Worm (Caenorhabditis elegans) whole organism, L1 larva: ENCODE results near the gene Y1A5A.1.

Source experiments
- C34B4.2 ChIP-seq: sonication (generic microtip); optimal IDR thresholded peaks from 2 replicates; lab custom pipeline; 2017; ENCODE audit warnings: mild to moderate bottlenecking, missing genetic modification characterization, missing compliant biosample characterization
- F16B12.6 ChIP-seq: fragments of 150-350 bp; optimal IDR thresholded peaks from 2 replicates; lab custom pipeline; 2014; ENCODE audit warnings: missing biosample characterization, missing genetic modification characterization
- Y116A8C.19 ChIP-seq: sonication (generic microtip); optimal IDR thresholded peaks from 2 replicates; lab custom pipeline; 2016; ENCODE audit warnings: missing compliant biosample characterization, missing genetic modification characterization, borderline replicate concordance
- aha-1 ChIP-seq: fragments of 150-350 bp; optimal IDR thresholded peaks from 2 replicates; lab custom pipeline; 2014; ENCODE audit warnings: missing biosample characterization, missing genetic modification characterization
- alr-1 ChIP-seq: fragments of 200-800 bp; sonication (Bioruptor generic); optimal IDR thresholded peaks from 2 replicates; lab custom pipeline; 2018; ENCODE audit warnings: borderline replicate concordance, mild to moderate bottlenecking, missing genetic modification characterization, missing compliant biosample characterization
- aly-2 ChIP-seq: fragments of 150-350 bp; optimal IDR thresholded peaks from 2 replicates; lab custom pipeline; 2014; ENCODE audit warnings: missing biosample characterization, missing genetic modification characterization
- ama-1 ChIP-seq: fragments of 150-350 bp; optimal IDR thresholded peaks from 2 replicates; lab custom pipeline; 2014
- ceh-63 ChIP-seq: fragments of 200-800 bp; sonication (Bioruptor generic); optimal IDR thresholded peaks from 2 replicates; lab custom pipeline; 2018; ENCODE audit warnings: mild to moderate bottlenecking, missing genetic modification characterization, missing compliant biosample characterization
- ceh-82 ChIP-seq, 3 experiments: fragments of 150-350 bp in 1 of 3; sonication (generic microtip) in 2 of 3; optimal IDR thresholded peaks; 2 replicates each; lab custom pipeline; 2014 to 2017; ENCODE audit warnings: missing biosample characterization in 3 of 3, missing genetic modification characterization in 3 of 3
- dpl-1 ChIP-seq, 3 experiments: fragments of 150-350 bp in 2 of 3; sonication (generic microtip) in 1 of 3; optimal IDR thresholded peaks; 2 replicates each; lab custom pipeline; 2014 to 2017; ENCODE audit warnings: missing biosample characterization in 3 of 3, missing genetic modification characterization in 3 of 3, missing genetic modification reagents in 3 of 3
- egl-27 ChIP-seq, 2 experiments: fragments of 150-350 bp in 1 of 2; sonication (generic microtip); optimal IDR thresholded peaks; 3 replicates each; lab custom pipeline; 2017 to 2018; ENCODE audit warnings: missing biosample characterization in 2 of 2, missing genetic modification characterization in 2 of 2, missing genetic modification reagents in 2 of 2
- elt-3 ChIP-seq, 6 experiments: fragments of 150-350 bp in 1 of 6; sonication (generic microtip); optimal IDR thresholded peaks; 2 replicates each; lab custom pipeline; 2017 to 2018; ENCODE audit warnings: missing biosample characterization in 6 of 6, missing genetic modification characterization in 6 of 6, inconsistent platforms in 1 of 6
- ets-5 ChIP-seq: fragments of 200-800 bp; sonication (Bioruptor generic); IDR thresholded peaks from 2 replicates; pipeline ENCODE4 v1.3.6; 2022; ENCODE audit warnings: missing genetic modification characterization, missing compliant biosample characterization
- fkh-10 ChIP-seq: sonication (generic microtip); optimal IDR thresholded peaks from 2 replicates; lab custom pipeline; 2017; ENCODE audit warnings: missing biosample characterization, missing genetic modification reagents, missing genetic modification characterization
- fkh-8 ChIP-seq: sonication (generic microtip); optimal IDR thresholded peaks from 2 replicates; lab custom pipeline; 2016; ENCODE audit warnings: mild to moderate bottlenecking, missing genetic modification characterization, missing compliant biosample characterization
- fos-1 ChIP-seq: fragments of 150-350 bp; optimal IDR thresholded peaks from 2 replicates; lab custom pipeline; 2014; ENCODE audit warnings: missing biosample characterization, missing genetic modification characterization
- grh-1 ChIP-seq: fragments of 200-800 bp; sonication (Bioruptor generic); IDR thresholded peaks from 2 replicates; pipeline ENCODE4 v1.3.6; 2022; ENCODE audit warnings: missing genetic modification reagents, missing genetic modification characterization, missing compliant biosample characterization
- hlh-17 ChIP-seq: fragments of 200-800 bp; sonication (Bioruptor generic); optimal IDR thresholded peaks from 2 replicates; lab custom pipeline; 2018; ENCODE audit warnings: missing genetic modification characterization, mild to moderate bottlenecking, missing compliant biosample characterization, moderate library complexity, borderline replicate concordance
- hlh-4 ChIP-seq: sonication (generic microtip); optimal IDR thresholded peaks from 2 replicates; lab custom pipeline; 2016; ENCODE audit warnings: mild to moderate bottlenecking, missing genetic modification characterization, missing compliant biosample characterization
- isw-1 ChIP-seq: fragments of 200-800 bp; sonication (Bioruptor generic); IDR thresholded peaks from 2 replicates; pipeline ENCODE4 v1.3.6; 2022; ENCODE audit warnings: missing genetic modification characterization, missing compliant biosample characterization
- jun-1 ChIP-seq: fragments of 150-350 bp; optimal IDR thresholded peaks from 2 replicates; lab custom pipeline; 2014; ENCODE audit warnings: missing biosample characterization, missing genetic modification reagents, missing genetic modification characterization
- lin-14 ChIP-seq: fragments of 200-800 bp; sonication (Bioruptor generic); optimal IDR thresholded peaks from 2 replicates; lab custom pipeline; 2018; ENCODE audit warnings: mild to moderate bottlenecking, missing genetic modification characterization, moderate library complexity, missing compliant biosample characterization
- lin-35 ChIP-seq, 2 experiments: fragments of 150-350 bp; optimal IDR thresholded peaks; 2 replicates each; lab custom pipeline; 2014; ENCODE audit warnings: missing biosample characterization in 2 of 2, missing genetic modification characterization in 2 of 2, missing genetic modification reagents in 2 of 2
- lin-39 ChIP-seq: fragments of 150-350 bp; optimal IDR thresholded peaks from 2 replicates; lab custom pipeline; 2014; ENCODE audit warnings: missing biosample characterization, missing genetic modification reagents, missing genetic modification characterization
- lsy-2 ChIP-seq, 2 experiments: fragments of 150-350 bp; optimal IDR thresholded peaks; 2 replicates each; lab custom pipeline; 2014; ENCODE audit warnings: missing biosample characterization in 2 of 2, missing genetic modification characterization in 2 of 2
- mab-9 ChIP-seq: fragments of 200-800 bp; sonication (Bioruptor generic); IDR thresholded peaks from 2 replicates; pipeline ENCODE4 v1.3.6; 2022; ENCODE audit warnings: missing genetic modification reagents, missing genetic modification characterization, missing compliant biosample characterization
- mdl-1 ChIP-seq, 2 experiments: fragments of 150-350 bp; optimal IDR thresholded peaks; 2 replicates each; lab custom pipeline; 2014 to 2017; ENCODE audit warnings: missing biosample characterization in 2 of 2, missing genetic modification characterization in 2 of 2, inconsistent platforms in 1 of 2
- mef-2 ChIP-seq: fragments of 150-350 bp; optimal IDR thresholded peaks from 2 replicates; lab custom pipeline; 2014; ENCODE audit warnings: missing biosample characterization, missing genetic modification characterization
- mep-1 ChIP-seq: fragments of 150-350 bp; optimal IDR thresholded peaks from 2 replicates; lab custom pipeline; 2014; ENCODE audit warnings: missing biosample characterization, missing genetic modification characterization
- nhr-11 ChIP-seq: fragments of 150-350 bp; optimal IDR thresholded peaks from 2 replicates; lab custom pipeline; 2014; ENCODE audit warnings: missing biosample characterization, missing genetic modification characterization
- nhr-12 ChIP-seq: sonication (generic microtip); optimal IDR thresholded peaks from 2 replicates; lab custom pipeline; 2017; ENCODE audit warnings: missing biosample characterization, missing genetic modification characterization
- nhr-20 ChIP-seq: sonication (generic microtip); optimal IDR thresholded peaks from 2 replicates; lab custom pipeline; 2016; ENCODE audit warnings: mild to moderate bottlenecking, missing genetic modification characterization, missing compliant biosample characterization
- nhr-237 ChIP-seq: fragments of 150-350 bp; optimal IDR thresholded peaks from 2 replicates; lab custom pipeline; 2014; ENCODE audit warnings: missing biosample characterization, missing genetic modification characterization
- nhr-28 ChIP-seq: fragments of 150-350 bp; optimal IDR thresholded peaks from 2 replicates; lab custom pipeline; 2014; ENCODE audit warnings: missing biosample characterization, missing genetic modification characterization
- nhr-47 ChIP-seq: sonication (generic microtip); optimal IDR thresholded peaks from 2 replicates; lab custom pipeline; 2016; ENCODE audit warnings: mild to moderate bottlenecking, missing genetic modification characterization, moderate library complexity, missing compliant biosample characterization
- nhr-77 ChIP-seq: fragments of 150-350 bp; optimal IDR thresholded peaks from 2 replicates; lab custom pipeline; 2014; ENCODE audit warnings: missing biosample characterization, missing genetic modification characterization
- nhr-84 ChIP-seq: sonication (generic microtip); optimal IDR thresholded peaks from 2 replicates; lab custom pipeline; 2017; ENCODE audit warnings: missing biosample characterization, missing genetic modification characterization
- nhr-90 ChIP-seq: sonication (generic microtip); optimal IDR thresholded peaks from 2 replicates; lab custom pipeline; 2016; ENCODE audit warnings: mild to moderate bottlenecking, missing genetic modification characterization, missing compliant biosample characterization; ENCODE audit not compliant: poor library complexity
- pqm-1 ChIP-seq: sonication (generic microtip); optimal IDR thresholded peaks from 3 replicates; lab custom pipeline; 2017; ENCODE audit warnings: missing biosample characterization, missing genetic modification characterization
- rnt-1 ChIP-seq: sonication (generic microtip); optimal IDR thresholded peaks from 2 replicates; lab custom pipeline; 2016; ENCODE audit warnings: mild to moderate bottlenecking, missing genetic modification characterization, moderate library complexity, missing compliant biosample characterization
- skn-1 ChIP-seq: fragments of 150-350 bp; optimal IDR thresholded peaks from 2 replicates; lab custom pipeline; 2014; ENCODE audit warnings: missing biosample characterization, missing genetic modification characterization
- snpc-4 ChIP-seq: fragments of 150-350 bp; optimal IDR thresholded peaks from 2 replicates; lab custom pipeline; 2014; ENCODE audit warnings: missing biosample characterization, missing genetic modification characterization
- snu-23 ChIP-seq: sonication (generic microtip); optimal IDR thresholded peaks from 2 replicates; lab custom pipeline; 2016; ENCODE audit warnings: missing genetic modification characterization, missing compliant biosample characterization
- sox-4 ChIP-seq: sonication (generic microtip); optimal IDR thresholded peaks from 2 replicates; lab custom pipeline; 2016; ENCODE audit warnings: missing genetic modification characterization, missing compliant biosample characterization
- sptf-1 ChIP-seq: fragments of 150-350 bp; optimal IDR thresholded peaks from 2 replicates; lab custom pipeline; 2014; ENCODE audit warnings: missing biosample characterization, missing genetic modification characterization
- sup-37 ChIP-seq: fragments of 200-800 bp; sonication (Bioruptor generic); optimal IDR thresholded peaks from 2 replicates; lab custom pipeline; 2018; ENCODE audit warnings: mild to moderate bottlenecking, missing genetic modification characterization, missing compliant biosample characterization
- swsn-7 ChIP-seq: sonication (generic microtip); optimal IDR thresholded peaks from 2 replicates; lab custom pipeline; 2016; ENCODE audit warnings: missing genetic modification characterization, missing compliant biosample characterization
- unc-130 ChIP-seq: fragments of 150-350 bp; optimal IDR thresholded peaks from 2 replicates; lab custom pipeline; 2017; ENCODE audit warnings: missing biosample characterization, missing genetic modification characterization, inconsistent platforms
- unc-30 ChIP-seq: sonication (generic microtip); optimal IDR thresholded peaks from 2 replicates; lab custom pipeline; 2017; ENCODE audit warnings: missing biosample characterization, missing genetic modification characterization
- vab-15 ChIP-seq: sonication (generic microtip); optimal IDR thresholded peaks from 2 replicates; lab custom pipeline; 2017; ENCODE audit warnings: missing genotype, mild to moderate bottlenecking, missing genetic modification characterization, missing compliant biosample characterization
- zag-1 ChIP-seq: fragments of 150-350 bp; optimal IDR thresholded peaks from 2 replicates; lab custom pipeline; 2014; ENCODE audit warnings: missing biosample characterization, missing genetic modification characterization
- zip-4 ChIP-seq: fragments of 200-800 bp; sonication (Bioruptor generic); optimal IDR thresholded peaks from 2 replicates; lab custom pipeline; 2018; ENCODE audit warnings: mild to moderate bottlenecking, missing genetic modification characterization, moderate library complexity, missing compliant biosample characterization

Gene Y1A5A.1

ce11 chrIII:4004064-4004580, 17.7 kb upstream of the Y1A5A.1 start, which contains the start of gene tif-1A (continued):
- no peak for TF ChIP-seq alr-1 (tag; lab: Kevin White, UChicago)
- TF ChIP-seq F16B12.6 (tag; lab: Kevin White, UChicago): peak; percentile 67
- peak; percentile 79 to 85 (median 84) for TF ChIP-seq dpl-1 (GFP tag; optimal IDR thresholded peaks at IDR 0.05; lab: Kevin White, UChicago)
- TF ChIP-seq aly-2: peak; percentile 9
- no peak for TF ChIP-seq ets-5 (GFP tag; lab: Robert Waterston, UW)
- TF ChIP-seq aha-1 (tag; lab: Kevin White, UChicago): no peak
- TF ChIP-seq lin-39 (tag; lab: Kevin White, UChicago): peak; percentile 88
- peak in 1 of 2 experiments; percentile 67 for TF ChIP-seq mdl-1 (tag; optimal IDR thresholded peaks at IDR 0.05; lab: Kevin White, UChicago)
- TF ChIP-seq grh-1 (GFP tag; lab: Robert Waterston, UW): peak; percentile 42; the same call in 1 of the 2 replicates
- TF ChIP-seq elt-3 (tag; optimal IDR thresholded peaks at IDR 0.05; lab: Kevin White, UChicago): peak in 3 of 6 experiments; percentile 3 to 74 (median 56)
- no peak for TF ChIP-seq nhr-84 (tag; lab: Kevin White, UChicago)
- TF ChIP-seq lsy-2 (tag; optimal IDR thresholded peaks at IDR 0.05; lab: Kevin White, UChicago): peak; percentile 92
- TF ChIP-seq nhr-12: no peak
- TF ChIP-seq pqm-1 (tag; lab: Kevin White, UChicago): no peak
- TF ChIP-seq isw-1 (GFP tag; lab: Robert Waterston, UW): peak; percentile 64
- peak; percentile 13 for TF ChIP-seq nhr-237 (tag; lab: Kevin White, UChicago)
- TF ChIP-seq ceh-63 (GFP tag; lab: Kevin White, UChicago): no peak
- peak; percentile 81 to 91 (median 89) for TF ChIP-seq ceh-82 (tag; optimal IDR thresholded peaks at IDR 0.05; lab: Kevin White, UChicago)
- TF ChIP-seq snpc-4 (tag; lab: Kevin White, UChicago): peak; percentile 82
- peak; percentile 84 for TF ChIP-seq lin-14 (GFP tag; lab: Kevin White, UChicago)
- peak; percentile 72 for TF ChIP-seq zip-4 (GFP tag; lab: Kevin White, UChicago)
- TF ChIP-seq mab-9 (GFP tag; lab: Robert Waterston, UW): no peak
- TF ChIP-seq unc-130 (tag; lab: Kevin White, UChicago): peak; percentile 74
- TF ChIP-seq nhr-77 (tag; lab: Kevin White, UChicago): peak; percentile 37
- TF ChIP-seq vab-15 (tag; lab: Kevin White, UChicago): no peak
- peak; percentile 89 for TF ChIP-seq snu-23 (GFP tag; lab: Kevin White, UChicago)
- no peak for TF ChIP-seq C34B4.2 (tag; lab: Kevin White, UChicago)
- peak; percentile 87 for TF ChIP-seq nhr-20 (tag; lab: Kevin White, UChicago)
- TF ChIP-seq nhr-28 (tag; lab: Kevin White, UChicago): no peak
- TF ChIP-seq zag-1 (tag; lab: Kevin White, UChicago): no peak
- TF ChIP-seq unc-30 (tag; lab: Kevin White, UChicago): no peak
- TF ChIP-seq lin-35 (GFP tag; optimal IDR thresholded peaks at IDR 0.05; lab: Kevin White, UChicago): peak; percentile 76 to 90
- TF ChIP-seq rnt-1 (tag; lab: Kevin White, UChicago): peak; percentile 86
- TF ChIP-seq ama-1 (lab: Kevin White, UChicago): no peak
- peak; percentile 62 for TF ChIP-seq jun-1
- peak; percentile 92 for TF ChIP-seq nhr-90
- peak; percentile 9 for TF ChIP-seq fkh-10
- TF ChIP-seq hlh-17: no peak
- no peak for TF ChIP-seq sup-37 (GFP tag; lab: Kevin White, UChicago)
- peak; percentile 55 for TF ChIP-seq skn-1
- TF ChIP-seq sptf-1 (tag; lab: Kevin White, UChicago): no peak
- no peak for TF ChIP-seq hlh-4 (tag; lab: Kevin White, UChicago)
- peak; percentile 30 for TF ChIP-seq sox-4 (tag; lab: Kevin White, UChicago)
- TF ChIP-seq mef-2 (tag; lab: Kevin White, UChicago): peak; percentile 30
- TF ChIP-seq nhr-11 (tag; lab: Kevin White, UChicago): peak; percentile 18
- TF ChIP-seq Y116A8C.19 (tag; lab: Kevin White, UChicago): no peak
- TF ChIP-seq fos-1: peak; percentile 45
- peak; percentile 62 for TF ChIP-seq fkh-8 (tag; lab: Kevin White, UChicago)
- TF ChIP-seq mep-1 (tag; lab: Kevin White, UChicago): peak; percentile 97
- TF ChIP-seq egl-27 (tag; optimal IDR thresholded peaks at IDR 0.05; lab: Kevin White, UChicago): no peak
- TF ChIP-seq swsn-7 (tag; lab: Kevin White, UChicago): peak; percentile 84
- TF ChIP-seq nhr-47 (tag; lab: Kevin White, UChicago): peak; percentile 90
